Fruit fly (Drosophila melanogaster) whole organism, wandering third instar larva: Measurements from ENCODE around the gene CG3704.

Experiments used
- Abd-B ChIP-seq: fragments of >200 bp; optimal IDR thresholded peaks from 2 replicates; lab custom pipeline; 2017; ENCODE audit warnings: missing biosample characterization, missing genetic modification characterization
- Dfd ChIP-seq: fragments of >200 bp; optimal IDR thresholded peaks from 2 replicates; lab custom pipeline; 2017; ENCODE audit warnings: missing biosample characterization, missing genetic modification characterization
- Dif ChIP-seq: fragments of 200-275, 200-300 bp; sonication (Bioruptor generic); optimal IDR thresholded peaks from 2 replicates; lab custom pipeline; 2018; ENCODE audit warnings: missing biosample characterization, missing genetic modification characterization; ENCODE audit not compliant: partially characterized antibody
- Myc ChIP-seq: fragments of >200 bp; optimal IDR thresholded peaks from 2 replicates; lab custom pipeline; 2017
- OdsH ChIP-seq: fragments of 200-800 bp; sonication (Bioruptor generic); optimal IDR thresholded peaks from 2 replicates; lab custom pipeline; 2016; ENCODE audit warnings: missing biosample characterization, mild to moderate bottlenecking, missing genetic modification characterization
- Rel ChIP-seq, 2 experiments: fragments of 200-800 bp; sonication (Bioruptor generic) in 1 of 2; optimal IDR thresholded peaks; 2 replicates in 1 of 2; 3 replicates in 1 of 2; lab custom pipeline; 2016 to 2019; ENCODE audit warnings: mild to moderate bottlenecking in 2 of 2, missing biosample characterization in 2 of 2, missing genetic modification characterization in 2 of 2, moderate library complexity in 1 of 2
- br ChIP-seq: fragments of 200-800 bp; sonication (Bioruptor generic); optimal IDR thresholded peaks from 2 replicates; lab custom pipeline; 2016; ENCODE audit warnings: missing biosample characterization, missing genetic modification characterization
- dl ChIP-seq, 2 experiments: fragments of 175-275, 200-275 bp in 1 of 2; fragments of 200-275 bp in 1 of 2; sonication (Bioruptor generic); optimal IDR thresholded peaks; lab custom pipeline; 2018; ENCODE audit warnings: mild to moderate bottlenecking in 2 of 2, missing biosample characterization in 2 of 2, missing genetic modification characterization in 2 of 2, moderate library complexity in 2 of 2; ENCODE audit not compliant: partially characterized antibody in 2 of 2, insufficient read depth in 1 of 2
- h ChIP-seq: fragments of 200-800 bp; sonication (Bioruptor generic); optimal IDR thresholded peaks from 3 replicates; lab custom pipeline; 2016; ENCODE audit warnings: missing biosample characterization, mild to moderate bottlenecking, missing genetic modification characterization
- pan ChIP-seq: fragments of >200 bp; optimal IDR thresholded peaks from 2 replicates; lab custom pipeline; 2017
- rgr ChIP-seq: fragments of 200-800 bp; sonication (Bioruptor generic); optimal IDR thresholded peaks from 3 replicates; lab custom pipeline; 2016; ENCODE audit warnings: missing biosample characterization, mild to moderate bottlenecking, missing genetic modification characterization
- usp ChIP-seq: fragments of >200 bp; optimal IDR thresholded peaks from 2 replicates; lab custom pipeline; 2017; ENCODE audit warnings: missing biosample characterization, missing genetic modification characterization
- woc ChIP-seq: sonication (Bioruptor generic); optimal IDR thresholded peaks from 2 replicates; lab custom pipeline; 2016; ENCODE audit warnings: missing biosample characterization, mild to moderate bottlenecking, missing genetic modification characterization

DNA sequence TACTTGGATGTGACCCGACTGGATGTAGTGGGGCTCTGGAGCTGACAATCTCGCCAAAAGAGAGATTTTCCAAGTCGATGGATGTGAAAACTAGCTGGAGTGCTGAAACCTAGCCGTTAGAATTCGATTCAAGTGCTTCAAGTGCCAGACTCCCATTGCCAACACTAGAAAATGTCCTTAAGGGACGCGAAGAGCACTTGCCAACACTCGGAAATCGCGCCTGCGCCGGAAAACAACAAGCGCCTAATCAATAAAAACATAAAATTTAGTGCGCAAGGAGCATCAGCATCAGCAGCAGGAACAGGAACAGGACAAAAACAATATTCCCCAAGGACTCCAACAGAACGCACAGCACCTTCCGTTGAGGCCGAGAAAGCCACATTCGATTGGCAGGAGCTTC lies 7.7 kb downstream of the CG3704 start:
- TF ChIP-seq Dif (GFP tag; lab: Kevin White, UChicago) (no peak), h (no peak), usp (no peak), OdsH (GFP tag; lab: Kevin White, UChicago) (no peak), Abd-B (GFP tag; lab: Kevin White, UChicago) (no peak), Myc (no peak), Rel (GFP tag; optimal IDR thresholded peaks at IDR 0.05; lab: Kevin White, UChicago) (no peak), Rel (tag; optimal IDR thresholded peaks at IDR 0.05; lab: Kevin White, UChicago) (no peak), woc (no peak), Dfd (GFP tag; lab: Kevin White, UChicago) (no peak), br (GFP tag; lab: Kevin White, UChicago) (no peak), rgr (no peak), pan (no peak), dl (GFP tag; optimal IDR thresholded peaks at IDR 0.05; lab: Kevin White, UChicago; ENCODE audit: insufficient read depth in 1 of 2, partially characterized antibody in 2 of 2) (no peak)
